Fruit fly (Drosophila melanogaster) whole organism, wandering third instar larva: Measurements from ENCODE around the gene CG34428.

Source experiments
- Abd-B ChIP-seq: fragments of >200 bp; optimal IDR thresholded peaks from 2 replicates; lab custom pipeline; 2017; ENCODE audit warnings: missing biosample characterization, missing genetic modification characterization
- CG32264 ChIP-seq: fragments of 200-800 bp; sonication (Bioruptor generic); optimal IDR thresholded peaks from 2 replicates; lab custom pipeline; 2016; ENCODE audit warnings: missing biosample characterization, missing genetic modification characterization
- CG9705 ChIP-seq: fragments of 200-800 bp; sonication (Bioruptor generic); optimal IDR thresholded peaks from 2 replicates; lab custom pipeline; 2018; ENCODE audit warnings: missing biosample characterization, mild to moderate bottlenecking, missing genetic modification characterization
- CrebA ChIP-seq: fragments of 200-800 bp; sonication (Bioruptor generic); optimal IDR thresholded peaks from 2 replicates; lab custom pipeline; 2016; ENCODE audit warnings: missing biosample characterization, mild to moderate bottlenecking, missing genetic modification characterization, borderline replicate concordance
- Dfd ChIP-seq: fragments of >200 bp; optimal IDR thresholded peaks from 2 replicates; lab custom pipeline; 2017; ENCODE audit warnings: missing biosample characterization, missing genetic modification characterization
- Dif ChIP-seq: fragments of 200-275, 200-300 bp; sonication (Bioruptor generic); optimal IDR thresholded peaks from 2 replicates; lab custom pipeline; 2018; ENCODE audit warnings: missing biosample characterization, missing genetic modification characterization; ENCODE audit not compliant: partially characterized antibody
- GATAd ChIP-seq: sonication (Bioruptor generic); optimal IDR thresholded peaks from 2 replicates; lab custom pipeline; 2016; ENCODE audit warnings: missing biosample characterization, missing genetic modification characterization
- HLH106 ChIP-seq: fragments of 200-800 bp; optimal IDR thresholded peaks from 3 replicates; lab custom pipeline; 2019; ENCODE audit warnings: missing biosample characterization, mild to moderate bottlenecking, missing genetic modification characterization, moderate library complexity
- Hnf4 ChIP-seq: fragments of 200-800 bp; sonication (Bioruptor generic); optimal IDR thresholded peaks from 2 replicates; lab custom pipeline; 2016; ENCODE audit warnings: missing biosample characterization, mild to moderate bottlenecking, missing genetic modification characterization
- Hr78 ChIP-seq: fragments of >200 bp; optimal IDR thresholded peaks from 2 replicates; lab custom pipeline; 2017; ENCODE audit warnings: missing biosample characterization, missing genetic modification characterization
- Hr83 ChIP-seq: fragments of 200-300 bp; sonication (Bioruptor generic); optimal IDR thresholded peaks from 2 replicates; lab custom pipeline; 2016; ENCODE audit warnings: missing biosample characterization, mild to moderate bottlenecking, missing genetic modification characterization, moderate library complexity; ENCODE audit not compliant: poor library complexity, severe bottlenecking
- Jra ChIP-seq: sonication (Bioruptor generic); optimal IDR thresholded peaks from 2 replicates; lab custom pipeline; 2016; ENCODE audit warnings: missing biosample characterization, missing genetic modification characterization
- Mio ChIP-seq: sonication (Bioruptor generic); optimal IDR thresholded peaks from 2 replicates; lab custom pipeline; 2016; ENCODE audit warnings: missing biosample characterization, missing genetic modification characterization
- Myc ChIP-seq: fragments of >200 bp; optimal IDR thresholded peaks from 2 replicates; lab custom pipeline; 2017
- N ChIP-seq: fragments of >200 bp; optimal IDR thresholded peaks from 2 replicates; lab custom pipeline; 2018; ENCODE audit warnings: missing biosample characterization, missing external identifiers, missing genetic modification characterization
- OdsH ChIP-seq: fragments of 200-800 bp; sonication (Bioruptor generic); optimal IDR thresholded peaks from 2 replicates; lab custom pipeline; 2016; ENCODE audit warnings: missing biosample characterization, mild to moderate bottlenecking, missing genetic modification characterization
- Rel ChIP-seq, 2 experiments: fragments of 200-800 bp; sonication (Bioruptor generic) in 1 of 2; optimal IDR thresholded peaks; 2 replicates in 1 of 2; 3 replicates in 1 of 2; lab custom pipeline; 2016 to 2019; ENCODE audit warnings: mild to moderate bottlenecking in 2 of 2, missing biosample characterization in 2 of 2, missing genetic modification characterization in 2 of 2, moderate library complexity in 1 of 2
- Sp1 ChIP-seq: fragments of 200-800 bp; sonication (Bioruptor generic); optimal IDR thresholded peaks from 3 replicates; lab custom pipeline; 2019; ENCODE audit warnings: missing biosample characterization, mild to moderate bottlenecking, missing genetic modification characterization, moderate library complexity
- Vsx2 ChIP-seq: fragments of 200-300, 225-300 bp; sonication (Bioruptor generic); optimal IDR thresholded peaks from 2 replicates; lab custom pipeline; 2018; ENCODE audit warnings: missing biosample characterization, missing genetic modification characterization; ENCODE audit not compliant: partially characterized antibody
- br ChIP-seq: fragments of 200-800 bp; sonication (Bioruptor generic); optimal IDR thresholded peaks from 2 replicates; lab custom pipeline; 2016; ENCODE audit warnings: missing biosample characterization, missing genetic modification characterization
- brk ChIP-seq: fragments of 200-800 bp; sonication (Bioruptor generic); optimal IDR thresholded peaks from 2 replicates; lab custom pipeline; 2016; ENCODE audit warnings: missing biosample characterization, mild to moderate bottlenecking, missing genetic modification characterization
- dl ChIP-seq, 2 experiments: fragments of 175-275, 200-275 bp in 1 of 2; fragments of 200-275 bp in 1 of 2; sonication (Bioruptor generic); optimal IDR thresholded peaks; lab custom pipeline; 2018; ENCODE audit warnings: mild to moderate bottlenecking in 2 of 2, missing biosample characterization in 2 of 2, missing genetic modification characterization in 2 of 2, moderate library complexity in 2 of 2; ENCODE audit not compliant: partially characterized antibody in 2 of 2, insufficient read depth in 1 of 2
- dmrt93B ChIP-seq: fragments of 200-800 bp; sonication (Bioruptor generic); optimal IDR thresholded peaks from 2 replicates; lab custom pipeline; 2018; ENCODE audit warnings: missing biosample characterization, mild to moderate bottlenecking, missing genetic modification characterization
- dsf ChIP-seq: sonication (Bioruptor generic); optimal IDR thresholded peaks from 2 replicates; lab custom pipeline; 2016; ENCODE audit warnings: missing biosample characterization, missing genetic modification characterization, borderline replicate concordance
- ey ChIP-seq: fragments of 200-800 bp; sonication (Bioruptor generic); optimal IDR thresholded peaks from 2 replicates; lab custom pipeline; 2016; ENCODE audit warnings: missing biosample characterization, missing genetic modification characterization
- foxo ChIP-seq, 2 experiments: fragments of 200-800 bp; sonication (Bioruptor generic); optimal IDR thresholded peaks; 2 replicates in 1 of 2; 3 replicates in 1 of 2; lab custom pipeline; 2016 to 2017; ENCODE audit warnings: missing biosample characterization in 2 of 2, missing genetic modification characterization in 2 of 2
- fru ChIP-seq: fragments of 200-800 bp; sonication (Bioruptor generic); optimal IDR thresholded peaks from 3 replicates; lab custom pipeline; 2016; ENCODE audit warnings: missing biosample characterization, mild to moderate bottlenecking, missing genetic modification characterization
- h ChIP-seq: fragments of 200-800 bp; sonication (Bioruptor generic); optimal IDR thresholded peaks from 3 replicates; lab custom pipeline; 2016; ENCODE audit warnings: missing biosample characterization, mild to moderate bottlenecking, missing genetic modification characterization
- jim ChIP-seq: fragments of 175-275, 200-325 bp; sonication (Bioruptor generic); optimal IDR thresholded peaks from 2 replicates; lab custom pipeline; 2016; ENCODE audit warnings: missing biosample characterization, mild to moderate bottlenecking, missing genetic modification characterization
- lola ChIP-seq: fragments of >200 bp; optimal IDR thresholded peaks from 2 replicates; lab custom pipeline; 2017; ENCODE audit warnings: missing biosample characterization, missing genetic modification characterization
- pan ChIP-seq: fragments of >200 bp; optimal IDR thresholded peaks from 2 replicates; lab custom pipeline; 2017
- psq ChIP-seq: fragments of 200-800 bp; sonication (Bioruptor generic); optimal IDR thresholded peaks from 3 replicates; lab custom pipeline; 2017; ENCODE audit warnings: missing biosample characterization, mild to moderate bottlenecking, missing genetic modification characterization, moderate library complexity
- rgr ChIP-seq: fragments of 200-800 bp; sonication (Bioruptor generic); optimal IDR thresholded peaks from 3 replicates; lab custom pipeline; 2016; ENCODE audit warnings: missing biosample characterization, mild to moderate bottlenecking, missing genetic modification characterization
- sage ChIP-seq: fragments of 200-800 bp; sonication (Bioruptor generic); optimal IDR thresholded peaks from 2 replicates; lab custom pipeline; 2016; ENCODE audit warnings: missing biosample characterization, mild to moderate bottlenecking, missing genetic modification characterization
- sv ChIP-seq: fragments of 200-800 bp; sonication (Bioruptor generic); optimal IDR thresholded peaks from 3 replicates; lab custom pipeline; 2016; ENCODE audit warnings: missing biosample characterization, missing genetic modification characterization
- tai ChIP-seq: sonication (Bioruptor generic); optimal IDR thresholded peaks from 2 replicates; lab custom pipeline; 2016; ENCODE audit warnings: missing biosample characterization, missing genetic modification characterization
- usp ChIP-seq: fragments of >200 bp; optimal IDR thresholded peaks from 2 replicates; lab custom pipeline; 2017; ENCODE audit warnings: missing biosample characterization, missing genetic modification characterization
- woc ChIP-seq: sonication (Bioruptor generic); optimal IDR thresholded peaks from 2 replicates; lab custom pipeline; 2016; ENCODE audit warnings: missing biosample characterization, mild to moderate bottlenecking, missing genetic modification characterization

The CG34428 gene

DNA sequence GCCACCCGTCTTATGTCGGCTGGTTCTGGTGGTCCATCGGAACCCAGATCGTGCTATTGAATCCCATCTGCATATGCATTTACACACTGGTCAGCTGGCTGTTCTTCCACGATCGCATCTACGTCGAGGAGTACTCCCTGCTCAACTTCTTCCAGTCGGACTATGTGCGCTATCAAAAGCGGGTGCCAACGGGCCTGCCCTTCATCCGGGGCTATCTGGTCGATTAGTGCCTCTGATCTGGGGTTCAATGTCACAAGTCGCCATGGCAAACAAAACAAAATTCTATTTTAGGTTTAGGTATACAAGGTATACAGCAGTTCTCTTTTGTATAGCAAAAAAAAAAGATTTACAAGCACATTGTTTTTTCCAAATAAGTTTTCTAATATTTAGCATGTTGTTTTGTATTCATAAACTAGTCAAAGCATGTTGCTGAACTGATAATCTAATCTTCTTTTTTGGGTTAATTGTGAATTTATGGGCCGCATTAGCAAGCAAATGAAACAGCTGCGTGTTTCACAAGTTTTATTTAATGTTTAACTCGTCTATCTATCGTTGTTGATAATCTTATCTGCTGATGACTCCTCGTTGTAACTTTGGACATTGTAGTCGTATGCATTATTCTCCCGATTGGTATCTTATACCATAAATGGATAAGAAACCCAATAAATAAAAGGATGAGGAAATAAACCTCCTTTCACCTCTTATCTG is 42.2 kb upstream of the CG34428 start:
- no peak for TF ChIP-seq Dfd (GFP tag; lab: Kevin White, UChicago)
- no peak for TF ChIP-seq Rel (GFP tag; optimal IDR thresholded peaks at IDR 0.05; lab: Kevin White, UChicago)
- TF ChIP-seq Rel (tag; optimal IDR thresholded peaks at IDR 0.05; lab: Kevin White, UChicago), result no peak
- no peak for TF ChIP-seq ey (GFP tag; lab: Kevin White, UChicago)
- peak; percentile 35 for TF ChIP-seq tai (GFP tag; lab: Kevin White, UChicago)

DNA sequence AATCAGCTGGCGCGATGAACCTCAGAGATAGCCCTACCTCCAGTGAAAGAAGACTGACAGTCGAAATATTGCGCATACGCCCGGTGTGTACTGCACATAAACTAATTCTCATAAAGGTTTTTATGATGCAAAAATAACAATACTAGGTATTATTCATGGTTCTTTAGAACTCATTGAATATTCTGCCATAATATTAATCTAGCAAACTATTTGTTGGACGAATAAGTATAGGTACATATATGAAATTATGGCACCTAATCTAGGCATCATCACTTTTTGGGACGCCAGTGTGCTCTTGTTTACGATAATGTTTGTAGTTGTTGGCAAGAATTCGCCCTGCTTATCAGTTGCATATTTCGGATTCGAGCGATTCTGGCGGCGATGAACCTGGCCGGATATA is 39.8 kb upstream of the CG34428 start:
- TF ChIP-seq Jra (GFP tag; lab: Kevin White, UChicago) (peak; percentile 4), ey (GFP tag; lab: Kevin White, UChicago) (peak; percentile 78), CG9705 (GFP tag; lab: Kevin White, UChicago) (no peak), dsf (GFP tag; lab: Kevin White, UChicago) (peak; percentile 53), foxo (GFP tag; optimal IDR thresholded peaks at IDR 0.05; lab: Kevin White, UChicago) (peak in 1 of 2 experiments; percentile 78), lola (GFP tag; lab: Kevin White, UChicago) (no peak), N (GFP tag; lab: Kevin White, UChicago) (no peak), sv (GFP tag; lab: Kevin White, UChicago) (no peak), psq (GFP tag; lab: Kevin White, UChicago) (peak; percentile 57), brk (peak; percentile 50), Rel (GFP tag; optimal IDR thresholded peaks at IDR 0.05; lab: Kevin White, UChicago) (no peak), Rel (tag; optimal IDR thresholded peaks at IDR 0.05; lab: Kevin White, UChicago) (no peak), CrebA (GFP tag; lab: Kevin White, UChicago) (no peak), pan (lab: Kevin White, UChicago) (no peak), sage (no peak), Myc (lab: Kevin White, UChicago) (no peak), Abd-B (GFP tag; lab: Kevin White, UChicago) (no peak), Hnf4 (GFP tag; lab: Kevin White, UChicago) (peak; percentile 58), CG32264 (GFP tag; lab: Kevin White, UChicago) (peak; percentile 38), tai (GFP tag; lab: Kevin White, UChicago) (peak; percentile 80), rgr (peak; percentile 75), Sp1 (GFP tag; lab: Kevin White, UChicago) (peak; percentile 61), usp (no peak), woc (GFP tag; lab: Kevin White, UChicago) (no peak), jim (GFP tag; lab: Kevin White, UChicago) (no peak), Dif (GFP tag; lab: Kevin White, UChicago) (no peak), Mio (GFP tag; lab: Kevin White, UChicago) (no peak), h (GFP tag; lab: Kevin White, UChicago) (peak; percentile 74), GATAd (GFP tag; lab: Kevin White, UChicago) (no peak), Hr78 (no peak), HLH106 (tag; lab: Kevin White, UChicago) (peak; percentile 61), dl (GFP tag; optimal IDR thresholded peaks at IDR 0.05; lab: Kevin White, UChicago; ENCODE audit: insufficient read depth in 1 of 2, partially characterized antibody in 2 of 2) (no peak), br (GFP tag; lab: Kevin White, UChicago) (peak; percentile 75), Hr83 (GFP tag; lab: Kevin White, UChicago) (no peak), OdsH (peak; percentile 72), dmrt93B (GFP tag; lab: Kevin White, UChicago) (peak; percentile 31), Vsx2 (no peak), fru (GFP tag; lab: Kevin White, UChicago) (peak; percentile 78), Dfd (GFP tag; lab: Kevin White, UChicago) (no peak)
